ENCODE assay signal across 5 fruit fly cellular contexts in genomic region chr3R:8362259-8362876, dm6.
TF ChIP-seq lines count a peak whose summit lies in the region.

Gene Veneno, minus strand, starts transcription at chr3R:8362554.
Gene CG7963, plus strand, starts transcription at chr3R:8362826.

- no peak for TF ChIP-seq CTCF in whole organism, embryonic (GFP tag; optimal IDR thresholded peaks at IDR 0.05; lab: Kevin White, UChicago)

TF ChIP-seq in whole organism, adult, 20 proteins besides CTCF, POLR2A, EP300 and RAD21:
- TF ChIP-seq ovo (GFP tag; optimal IDR thresholded peaks at IDR 0.05; lab: Kevin White, UChicago): peak; percentile 68
- TF ChIP-seq tj (GFP tag; optimal IDR thresholded peaks at IDR 0.05; lab: Kevin White, UChicago): peak; percentile 65
- no peak for TF ChIP-seq Mnt (GFP tag; optimal IDR thresholded peaks at IDR 0.05; lab: Kevin White, UChicago)
- no peak for TF ChIP-seq CG1620 (GFP tag; optimal IDR thresholded peaks at IDR 0.05; lab: Kevin White, UChicago)
- TF ChIP-seq bab1 (GFP tag; optimal IDR thresholded peaks at IDR 0.05; lab: Kevin White, UChicago): peak; percentile 4
- TF ChIP-seq CG11617 (GFP tag; optimal IDR thresholded peaks at IDR 0.05; lab: Kevin White, UChicago): no peak
- TF ChIP-seq pad (GFP tag; optimal IDR thresholded peaks at IDR 0.05; lab: Kevin White, UChicago): no peak

TF ChIP-seq in whole organism, embryonic, 481 proteins besides CTCF, POLR2A, EP300 and RAD21 (continues in another document):
- TF ChIP-seq Dek (tag; optimal IDR thresholded peaks at IDR 0.05; lab: Kevin White, UChicago) (peak; percentile 5), knrl (GFP tag; IDR thresholded peaks at IDR 0.05; lab: Robert Waterston, UW; ENCODE audit: partially characterized antibody) (0 out of 3 replicates have a peak, but pooled peaks have one; percentile 40), CG18764 (GFP tag; optimal IDR thresholded peaks at IDR 0.05; lab: Kevin White, UChicago) (no peak), CG10565 (GFP tag; optimal IDR thresholded peaks at IDR 0.05; lab: Kevin White, UChicago) (no peak), dmrt99B (tag; optimal IDR thresholded peaks at IDR 0.05; lab: Kevin White, UChicago) (no peak), CG2116 (GFP tag; optimal IDR thresholded peaks at IDR 0.05; lab: Kevin White, UChicago) (peak; percentile 58), CG4617 (GFP tag; optimal IDR thresholded peaks at IDR 0.05; lab: Kevin White, UChicago; ENCODE audit: borderline replicate concordance) (peak; percentile 65), CG8765 (GFP tag; IDR thresholded peaks at IDR 0.05; lab: Robert Waterston, UW) (no peak), gem (tag; optimal IDR thresholded peaks at IDR 0.05; lab: Kevin White, UChicago) (no peak), jigr1 (GFP tag; IDR thresholded peaks at IDR 0.05; lab: Robert Waterston, UW) (no peak), CG10543 (GFP tag; optimal IDR thresholded peaks at IDR 0.05; lab: Kevin White, UChicago) (no peak), CG12769 (tag; optimal IDR thresholded peaks at IDR 0.05; lab: Kevin White, UChicago) (no peak), MESR4 (GFP tag; optimal IDR thresholded peaks at IDR 0.05; lab: Kevin White, UChicago) (peak; percentile 58), Atf6 (GFP tag; IDR thresholded peaks at IDR 0.05; lab: Robert Waterston, UW) (no peak), tup (GFP tag; optimal IDR thresholded peaks at IDR 0.05; lab: Kevin White, UChicago) (no peak), CG3847 (GFP tag; IDR thresholded peaks at IDR 0.05; lab: Robert Waterston, UW) (peak; percentile 39; the same call in 1 of the 2 replicates), CG17612 (GFP tag; IDR thresholded peaks at IDR 0.05; lab: Robert Waterston, UW) (no peak), bowl (GFP tag; IDR thresholded peaks at IDR 0.05; lab: Robert Waterston, UW) (no peak), TFAM (GFP tag; optimal IDR thresholded peaks at IDR 0.05; lab: Kevin White, UChicago) (no peak), Myb (GFP tag; optimal IDR thresholded peaks at IDR 0.05; lab: Kevin White, UChicago) (peak; percentile 57), CG15601 (tag; optimal IDR thresholded peaks at IDR 0.05; lab: Kevin White, UChicago) (no peak)

TF ChIP-seq in whole organism, prepupa, 60 proteins besides CTCF, POLR2A, EP300 and RAD21:
- TF ChIP-seq cyc (GFP tag; optimal IDR thresholded peaks at IDR 0.05; lab: Kevin White, UChicago) (no peak), Hr38 (GFP tag; optimal IDR thresholded peaks at IDR 0.05; lab: Kevin White, UChicago) (no peak), CG7368 (GFP tag; optimal IDR thresholded peaks at IDR 0.05; lab: Kevin White, UChicago) (no peak), esn (GFP tag; optimal IDR thresholded peaks at IDR 0.05; lab: Kevin White, UChicago) (no peak), CG6792 (GFP tag; optimal IDR thresholded peaks at IDR 0.05; lab: Kevin White, UChicago) (no peak), Sox102F (GFP tag; optimal IDR thresholded peaks at IDR 0.05; lab: Kevin White, UChicago) (no peak), CG10631 (GFP tag; optimal IDR thresholded peaks at IDR 0.05; lab: Kevin White, UChicago) (peak; percentile 35), Eip78C (GFP tag; lab: Kevin White, UChicago) (no peak), svp (GFP tag; lab: Kevin White, UChicago) (peak; percentile 39), CG16779 (tag; optimal IDR thresholded peaks at IDR 0.05; lab: Kevin White, UChicago) (no peak), Eip75B (GFP tag; optimal IDR thresholded peaks at IDR 0.05; lab: Kevin White, UChicago) (no peak), fkh (GFP tag; optimal IDR thresholded peaks at IDR 0.05; lab: Kevin White, UChicago) (no peak)
TF ChIP-seq in whole organism, prepupa: peak in this region for 2.

TF ChIP-seq in whole organism, pupa, 21 proteins besides CTCF, POLR2A, EP300 and RAD21:
- TF ChIP-seq Ets98B (GFP tag; IDR thresholded peaks at IDR 0.05; lab: Robert Waterston, UW) (no peak), CG8159 (tag; optimal IDR thresholded peaks at IDR 0.05; lab: Kevin White, UChicago) (peak; percentile 31), CG15710 (tag; optimal IDR thresholded peaks at IDR 0.05; lab: Kevin White, UChicago) (peak; percentile 24)

TF ChIP-seq in whole organism, wandering third instar larva, 38 proteins besides CTCF, POLR2A, EP300 and RAD21:
- TF ChIP-seq HLH106 (tag; optimal IDR thresholded peaks at IDR 0.05; lab: Kevin White, UChicago) (peak; percentile 31), Rel (GFP tag; optimal IDR thresholded peaks at IDR 0.05; lab: Kevin White, UChicago) (no peak), Rel (tag; optimal IDR thresholded peaks at IDR 0.05; lab: Kevin White, UChicago) (peak; percentile 79), N (GFP tag; optimal IDR thresholded peaks at IDR 0.05; lab: Kevin White, UChicago) (peak; percentile 64), Myc (optimal IDR thresholded peaks at IDR 0.05; lab: Kevin White, UChicago) (no peak), Sp1 (GFP tag; optimal IDR thresholded peaks at IDR 0.05; lab: Kevin White, UChicago) (no peak), foxo (GFP tag; optimal IDR thresholded peaks at IDR 0.05; lab: Kevin White, UChicago) (peak in 1 of 2 experiments; percentile 16)
